Worm (Caenorhabditis elegans) whole organism, L2 larva: ENCODE results near the gene C27B7.9.

Experiments used
- Y55F3AM.14 ChIP-seq: fragments of 200-800 bp; sonication (Bioruptor generic); optimal IDR thresholded peaks from 2 replicates; lab custom pipeline; 2018; ENCODE audit warnings: mild to moderate bottlenecking, missing genetic modification characterization, missing compliant biosample characterization
- aly-2 ChIP-seq: fragments of 150-350 bp; optimal IDR thresholded peaks from 2 replicates; lab custom pipeline; 2014; ENCODE audit warnings: missing biosample characterization, missing genetic modification characterization
- blmp-1 ChIP-seq: sonication (generic microtip); optimal IDR thresholded peaks from 2 replicates; lab custom pipeline; 2017; ENCODE audit warnings: missing genetic modification characterization, mild to moderate bottlenecking, missing compliant biosample characterization, antibody characterized with exemption, moderate library complexity; ENCODE audit not compliant: insufficient read depth
- dmd-4 ChIP-seq: sonication (generic microtip); optimal IDR thresholded peaks from 2 replicates; lab custom pipeline; 2017; ENCODE audit warnings: missing biosample characterization, missing genetic modification characterization
- fos-1 ChIP-seq: fragments of 150-350 bp; optimal IDR thresholded peaks from 2 replicates; lab custom pipeline; 2014; ENCODE audit warnings: missing biosample characterization, missing genetic modification characterization
- lsy-2 ChIP-seq, 2 experiments: fragments of 150-350 bp in 1 of 2; sonication (generic microtip) in 1 of 2; optimal IDR thresholded peaks; 2 replicates each; lab custom pipeline; 2014 to 2017; ENCODE audit warnings: missing biosample characterization in 2 of 2, missing genetic modification characterization in 2 of 2
- nhr-11 ChIP-seq: fragments of 150-350 bp; optimal IDR thresholded peaks from 2 replicates; lab custom pipeline; 2014; ENCODE audit warnings: missing biosample characterization, missing genetic modification characterization
- nhr-77 ChIP-seq: fragments of 150-350 bp; optimal IDR thresholded peaks from 2 replicates; lab custom pipeline; 2014; ENCODE audit warnings: missing biosample characterization, missing genetic modification characterization
- skn-1 ChIP-seq: sonication (generic microtip); optimal IDR thresholded peaks from 2 replicates; lab custom pipeline; 2017; ENCODE audit warnings: missing biosample characterization, missing genetic modification characterization

DNA sequence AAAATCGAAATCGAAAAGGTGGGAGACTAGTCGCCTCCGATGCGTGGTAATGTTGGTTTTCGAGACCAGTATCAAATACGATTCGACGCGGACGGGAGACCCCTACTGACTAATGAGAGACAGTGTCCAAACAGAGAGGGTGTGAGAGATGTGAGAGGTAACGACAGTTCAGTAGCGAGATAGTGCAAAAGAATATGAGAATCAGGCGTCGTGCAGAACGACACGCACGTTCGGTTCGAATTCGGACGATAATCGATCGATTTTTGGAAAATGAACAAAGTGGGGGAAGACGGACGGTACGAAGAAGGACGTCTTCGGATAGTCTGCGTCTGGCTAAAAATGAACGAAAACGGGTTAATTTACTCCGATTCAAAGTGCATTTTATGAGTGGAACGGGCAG is 6.0 kb upstream of the C27B7.9 start, which contains the start of gene D1046.16:
- no peak for TF ChIP-seq dmd-4
- no peak for TF ChIP-seq nhr-11
- TF ChIP-seq lsy-2 (tag; optimal IDR thresholded peaks at IDR 0.05; lab: Kevin White, UChicago) = peak in 1 of 2 experiments; percentile 0
- TF ChIP-seq nhr-77 = no peak
- no peak for TF ChIP-seq Y55F3AM.14 (GFP tag; lab: Kevin White, UChicago)
- TF ChIP-seq aly-2 (tag; lab: Kevin White, UChicago) = no peak
- peak; percentile 43 for TF ChIP-seq blmp-1
- TF ChIP-seq skn-1 = no peak
- TF ChIP-seq fos-1 (tag; lab: Kevin White, UChicago) = peak; percentile 56
